Worm (Caenorhabditis elegans): Measurements from ENCODE around the gene Y41D4A.6.

Gene Y41D4A.6

ce11 chrIV:1752480-1752879 lies 7.2 kb upstream of the Y41D4A.6 start:
- TF ChIP-seq mec-3 (tag; optimal IDR thresholded peaks at IDR 0.05; ENCODE audit: borderline replicate concordance): no peak
- TF ChIP-seq sox-2 (GFP tag; IDR thresholded peaks at IDR 0.05): no peak
- TF ChIP-seq unc-86 (tag; optimal IDR thresholded peaks at IDR 0.05): no peak
- TF ChIP-seq nfya-1 (tag; optimal IDR thresholded peaks at IDR 0.05): no peak
- no peak for TF ChIP-seq pag-3 (tag; optimal IDR thresholded peaks at IDR 0.05; ENCODE audit: borderline replicate concordance)
- no peak for TF ChIP-seq ceh-19 (GFP tag; optimal IDR thresholded peaks at IDR 0.05)
- no peak for TF ChIP-seq lin-11 (tag; optimal IDR thresholded peaks at IDR 0.05)
- no peak for TF ChIP-seq nhr-11 (tag; optimal IDR thresholded peaks at IDR 0.05)
- TF ChIP-seq Y22D7AL.16 (tag; optimal IDR thresholded peaks at IDR 0.05): no peak
- no peak for TF ChIP-seq fkh-6 (tag; optimal IDR thresholded peaks at IDR 0.05)
- TF ChIP-seq ceh-6 (GFP tag; optimal IDR thresholded peaks at IDR 0.05): no peak
- TF ChIP-seq dve-1 (tag; optimal IDR thresholded peaks at IDR 0.05): no peak
- TF ChIP-seq ceh-45 (GFP tag; IDR thresholded peaks at IDR 0.05): no peak
- no peak for TF ChIP-seq dmd-4 (tag; optimal IDR thresholded peaks at IDR 0.05; ENCODE audit: borderline replicate concordance)
- TF ChIP-seq odd-2 (tag; optimal IDR thresholded peaks at IDR 0.05): no peak
- no peak for TF ChIP-seq ceh-31 (tag; optimal IDR thresholded peaks at IDR 0.05)
- TF ChIP-seq ahr-1 (tag; optimal IDR thresholded peaks at IDR 0.05): no peak
- TF ChIP-seq pax-1 (tag; optimal IDR thresholded peaks at IDR 0.05): no peak
- TF ChIP-seq lim-6 (tag; optimal IDR thresholded peaks at IDR 0.05): no peak

DNA sequence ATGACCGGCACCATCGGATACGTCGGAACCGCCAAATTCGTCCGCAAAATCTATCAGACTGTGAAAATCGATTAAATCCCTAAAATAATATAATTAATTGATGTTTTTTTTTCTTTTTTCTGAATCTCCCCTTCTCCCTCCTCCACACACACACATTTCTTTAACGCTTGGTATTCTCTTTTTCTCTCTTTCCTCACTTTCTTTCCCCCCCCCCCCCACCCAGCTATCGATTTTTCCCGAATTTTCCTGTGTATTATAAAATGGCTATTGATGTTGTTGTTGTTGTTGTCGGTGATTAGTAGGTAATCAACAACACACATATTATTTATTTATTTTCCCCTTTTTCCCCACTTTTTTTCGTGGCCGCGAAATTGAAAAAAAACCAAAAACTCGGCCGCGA lies 5.9 kb upstream of the Y41D4A.6 start:
- TF ChIP-seq zip-5 (tag; optimal IDR thresholded peaks at IDR 0.05) (no peak), fax-1 (tag; optimal IDR thresholded peaks at IDR 0.05) (no peak), ceh-48 (tag; optimal IDR thresholded peaks at IDR 0.05) (peak; percentile 61)

DNA sequence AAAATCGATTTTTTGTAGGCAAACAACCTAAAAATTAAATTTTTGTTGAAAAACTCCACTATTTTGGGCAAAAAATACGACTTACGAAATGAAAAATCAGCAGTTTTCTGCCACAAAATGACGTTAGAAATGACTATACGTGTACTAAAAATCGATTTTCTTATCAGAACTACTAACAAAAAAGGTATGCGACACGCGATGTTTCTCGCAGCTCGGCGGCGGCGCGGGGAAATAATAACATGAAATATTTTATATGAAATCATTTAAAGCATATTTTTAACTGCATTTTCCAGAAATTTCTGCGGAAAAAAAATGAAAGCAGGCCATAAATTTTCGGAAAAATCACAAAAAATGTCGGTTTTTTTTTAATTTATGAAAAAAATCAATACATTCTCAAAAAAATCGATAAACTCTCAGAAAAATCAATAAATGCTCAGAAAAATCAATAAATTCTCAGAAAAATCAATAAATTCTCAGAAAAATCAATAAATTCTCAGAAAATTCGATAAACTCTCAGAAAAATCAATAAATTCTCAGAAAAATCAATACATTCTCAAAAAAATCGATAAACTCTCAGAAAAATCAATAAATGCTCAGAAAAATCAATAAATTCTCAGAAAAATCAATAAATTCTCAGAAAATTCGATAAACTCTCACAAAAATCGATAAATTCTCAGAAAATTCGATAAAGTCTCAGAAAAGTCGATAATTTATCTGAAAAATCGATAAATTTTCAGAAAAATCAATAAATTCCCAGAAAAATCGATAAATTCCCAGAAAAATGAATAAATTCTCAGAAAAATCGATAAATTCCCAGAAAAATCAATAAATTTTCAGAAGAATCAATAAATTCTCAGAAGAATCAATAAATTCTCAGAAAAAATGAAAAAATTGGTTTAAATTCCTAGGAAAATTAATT lies 4.9 kb downstream of the Y41D4A.6 start, which contains the start of gene ptpn-22:
Gene ptpn-22, minus strand, starts transcription at position 158 of the 919 bp plus-strand sequence.
- TF ChIP-seq fkh-6 (tag; optimal IDR thresholded peaks at IDR 0.05): no peak
- peak; percentile 80 for TF ChIP-seq ceh-48 (tag; optimal IDR thresholded peaks at IDR 0.05)

ce11 chrIV:1739366-1740104 lies 5.8 kb downstream of the Y41D4A.6 start:
- TF ChIP-seq pag-3 (tag; optimal IDR thresholded peaks at IDR 0.05; ENCODE audit: borderline replicate concordance) (no peak), hlh-6 (tag; optimal IDR thresholded peaks at IDR 0.05) (no peak), ceh-6 (GFP tag; optimal IDR thresholded peaks at IDR 0.05) (no peak), ceh-2 (tag; optimal IDR thresholded peaks at IDR 0.05) (no peak), hlh-15 (tag; optimal IDR thresholded peaks at IDR 0.05) (no peak), unc-3 (GFP tag; conservative IDR thresholded peaks at IDR 0.05) (no peak), unc-3 (tag; optimal IDR thresholded peaks at IDR 0.05) (no peak), fkh-6 (tag; optimal IDR thresholded peaks at IDR 0.05) (no peak), ref-2 (tag; optimal IDR thresholded peaks at IDR 0.05) (no peak), ceh-24 (tag; optimal IDR thresholded peaks at IDR 0.05) (no peak), ttx-3 (tag; optimal IDR thresholded peaks at IDR 0.05) (no peak), sox-2 (GFP tag; IDR thresholded peaks at IDR 0.05) (no peak), pax-1 (tag; optimal IDR thresholded peaks at IDR 0.05) (no peak), C38D4.7 (GFP tag; optimal IDR thresholded peaks at IDR 0.05) (no peak), dmd-4 (tag; optimal IDR thresholded peaks at IDR 0.05; ENCODE audit: borderline replicate concordance) (no peak), dve-1 (tag; optimal IDR thresholded peaks at IDR 0.05) (no peak), lin-11 (tag; optimal IDR thresholded peaks at IDR 0.05) (no peak)

DNA sequence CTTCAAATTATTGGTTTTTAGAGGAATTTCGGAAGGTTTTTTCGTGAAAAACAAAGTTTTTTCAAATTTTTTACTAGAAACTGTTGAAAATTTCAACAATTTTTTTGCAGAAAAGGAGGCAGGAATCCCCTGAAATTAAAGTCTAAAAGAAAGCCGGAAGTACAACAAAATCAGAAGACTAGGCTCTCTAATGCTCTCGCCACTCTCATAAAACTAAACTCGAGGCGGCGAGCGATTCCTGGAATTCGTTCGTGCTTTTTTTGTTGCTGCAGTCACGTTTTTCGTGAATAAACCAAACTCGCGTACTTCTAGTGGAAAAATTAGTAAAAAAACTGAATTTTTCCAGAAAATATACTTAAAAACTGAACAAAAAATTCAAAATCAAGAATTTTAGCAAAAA lies 6.4 kb downstream of the Y41D4A.6 start:
- no peak for TF ChIP-seq ceh-18 (tag; optimal IDR thresholded peaks at IDR 0.05)
- TF ChIP-seq pag-3 (tag; optimal IDR thresholded peaks at IDR 0.05; ENCODE audit: borderline replicate concordance): no peak
- no peak for TF ChIP-seq pha-4 (tag; optimal IDR thresholded peaks at IDR 0.05)
